Worm (Caenorhabditis elegans) whole organism, midembryonic: ENCODE results near the gene Y6E2A.10.

Experiments used
- T22C8.4 ChIP-seq: fragments of 200-800 bp; sonication (Bioruptor generic); IDR thresholded peaks from 2 replicates; pipeline ENCODE4 v1.3.6; 2022; ENCODE audit warnings: missing genetic modification characterization, missing compliant biosample characterization
- cog-1 ChIP-seq: sonication (generic microtip); optimal IDR thresholded peaks from 2 replicates; lab custom pipeline; 2016; ENCODE audit warnings: missing genetic modification characterization, missing compliant biosample characterization
- flt-1 ChIP-seq: fragments of 200-800 bp; sonication (Bioruptor generic); IDR thresholded peaks from 2 replicates; pipeline ENCODE4 v1.3.6; 2022; ENCODE audit warnings: missing genetic modification characterization, missing compliant biosample characterization
- klf-2 ChIP-seq: fragments of 200-800 bp; sonication (Bioruptor generic); conservative IDR thresholded peaks from 2 replicates; pipeline ENCODE4 v1.3.6; 2022; ENCODE audit warnings: missing genetic modification reagents, missing genetic modification characterization, missing compliant biosample characterization
- med-1 ChIP-seq: sonication (generic microtip); optimal IDR thresholded peaks from 2 replicates; lab custom pipeline; 2017; ENCODE audit warnings: missing genetic modification characterization, mild to moderate bottlenecking, missing compliant biosample characterization, antibody characterized with exemption, missing genetic modification reagents; ENCODE audit not compliant: insufficient read depth
- ref-1 ChIP-seq: fragments of 200-800 bp; sonication (Bioruptor generic); conservative IDR thresholded peaks from 2 replicates; pipeline ENCODE4 v1.3.6; 2022; ENCODE audit warnings: missing genetic modification reagents, missing genetic modification characterization, missing compliant biosample characterization
- tab-1 ChIP-seq: fragments of 200-800 bp; sonication (Bioruptor generic); IDR thresholded peaks from 2 replicates; pipeline ENCODE4 v1.3.6; 2022; ENCODE audit warnings: missing genetic modification characterization, missing compliant biosample characterization
- ztf-23 ChIP-seq: fragments of 200-800 bp; sonication (Bioruptor generic); IDR thresholded peaks from 2 replicates; pipeline ENCODE4 v1.3.6; 2022; ENCODE audit warnings: missing genetic modification reagents, missing genetic modification characterization, missing compliant biosample characterization
- ztf-29 ChIP-seq: fragments of 200-800 bp; sonication (Bioruptor generic); IDR thresholded peaks from 2 replicates; pipeline ENCODE4 v1.3.6; 2022; ENCODE audit warnings: missing genetic modification reagents, missing genetic modification characterization, missing compliant biosample characterization

Y6E2A.10 gene

DNA sequence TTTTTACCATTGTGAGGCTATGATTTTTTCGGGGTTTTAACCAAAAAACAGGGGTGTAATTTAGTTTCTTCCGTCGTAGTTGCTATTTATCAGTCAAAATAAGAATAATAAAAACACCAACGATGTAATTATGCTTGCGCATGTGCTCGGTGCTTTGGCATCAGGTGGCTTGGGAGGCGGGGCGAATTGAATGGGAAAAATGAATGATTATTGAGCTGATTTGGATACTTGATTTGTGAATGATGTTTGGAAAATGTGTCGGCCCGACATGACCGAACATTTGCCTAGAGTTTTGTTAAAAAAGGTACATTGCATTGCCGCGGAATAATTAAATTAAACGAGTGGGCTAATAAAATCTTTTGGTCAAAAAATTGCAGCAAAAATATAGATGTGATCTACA, 1.9 kb upstream of the Y6E2A.10 start, which contains the start of gene str-38:
TSS of gene str-38 (minus strand) at position 101 of the 400 bp plus-strand sequence.
- TF ChIP-seq cog-1 (tag; lab: Kevin White, UChicago) (no peak), ref-1 (no peak), med-1 (no peak), tab-1 (GFP tag; lab: Robert Waterston, UW) (no peak), ztf-29 (GFP tag; lab: Robert Waterston, UW) (no peak), flt-1 (GFP tag; lab: Robert Waterston, UW) (no peak), klf-2 (GFP tag; lab: Robert Waterston, UW) (no peak), T22C8.4 (GFP tag; lab: Robert Waterston, UW) (no peak), ztf-23 (GFP tag; lab: Robert Waterston, UW) (no peak)

DNA sequence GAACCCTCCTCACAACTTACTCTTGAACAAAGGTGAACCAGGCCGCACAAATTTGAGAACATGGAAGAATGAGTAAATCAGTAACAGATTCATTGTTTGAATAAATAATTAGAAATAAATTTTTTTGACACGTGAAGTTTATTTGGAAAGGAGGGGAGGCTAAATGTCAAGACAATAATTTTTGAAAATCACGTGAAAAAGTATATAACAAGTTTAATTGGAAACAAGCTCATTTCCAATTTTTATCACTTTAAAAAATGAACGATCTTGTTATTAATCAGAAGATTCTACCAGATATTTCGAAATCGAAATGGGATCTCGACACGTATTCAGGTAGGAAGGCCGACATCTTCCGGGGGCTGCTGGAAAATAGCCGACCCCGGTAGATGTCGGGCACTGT, 3.7 kb downstream of the Y6E2A.10 start, which contains the start of the genes irld-57 and sfxn-1.3:
TSS of gene irld-57 (minus strand) at position 101 of the 400 bp plus-strand sequence.
TSS of gene sfxn-1.3 (plus strand) at position 232 of the 400 bp plus-strand sequence.
- no peak for TF ChIP-seq klf-2 (GFP tag; lab: Robert Waterston, UW)
- TF ChIP-seq ztf-23 (GFP tag; lab: Robert Waterston, UW) = no peak
- no peak for TF ChIP-seq med-1

DNA sequence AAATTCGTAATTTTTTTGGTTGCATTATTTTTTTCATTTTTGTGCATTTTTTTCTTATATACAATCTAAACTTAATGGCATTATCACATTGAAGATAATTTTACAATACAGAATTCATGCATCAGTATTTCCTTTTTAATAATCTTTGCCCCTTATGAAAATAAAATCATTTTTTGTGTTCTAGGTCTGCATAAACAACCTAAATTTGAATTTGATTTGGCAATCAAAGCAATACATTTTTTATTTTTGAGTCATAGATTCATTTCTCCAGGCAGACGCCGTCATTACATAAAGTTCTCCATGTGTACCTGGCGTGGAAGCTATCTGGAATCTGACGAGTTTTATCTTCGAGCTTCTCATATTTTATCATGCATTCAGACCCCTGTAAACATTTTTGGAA, 8.5 kb downstream of the Y6E2A.10 start, which contains the start of gene srh-140:
TSS of gene srh-140 (plus strand) at position 301 of the 400 bp plus-strand sequence.
- no peak for TF ChIP-seq T22C8.4 (GFP tag; lab: Robert Waterston, UW)
- TF ChIP-seq ztf-29 (GFP tag; lab: Robert Waterston, UW) = no peak
- TF ChIP-seq ref-1 = no peak
- TF ChIP-seq klf-2 (GFP tag; lab: Robert Waterston, UW) = no peak
- TF ChIP-seq cog-1 (tag; lab: Kevin White, UChicago) = no peak
- TF ChIP-seq med-1 = no peak
- no peak for TF ChIP-seq ztf-23 (GFP tag; lab: Robert Waterston, UW)

DNA sequence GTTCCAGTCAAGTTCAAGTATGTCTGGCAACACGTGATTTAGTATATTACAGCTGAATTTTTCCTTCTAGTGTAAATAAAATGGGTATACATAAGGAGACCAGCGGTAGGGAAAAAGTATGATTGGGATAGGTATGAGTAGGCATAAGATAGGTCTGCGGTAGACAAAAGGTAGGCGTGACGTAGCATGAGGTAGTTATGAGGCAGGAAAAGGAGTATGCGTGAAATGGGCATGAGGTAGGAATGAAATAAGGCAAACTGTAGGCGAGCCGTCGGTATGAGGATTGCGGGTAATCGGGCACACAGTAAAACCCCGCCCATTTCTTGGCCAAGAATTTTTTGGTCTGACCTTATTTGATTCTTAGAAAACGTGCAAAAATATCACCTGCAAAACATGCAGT, 8.9 kb downstream of the Y6E2A.10 start:
- TF ChIP-seq flt-1 (GFP tag; lab: Robert Waterston, UW) (no peak), med-1 (no peak), T22C8.4 (GFP tag; lab: Robert Waterston, UW) (no peak), ztf-23 (GFP tag; lab: Robert Waterston, UW) (no peak), tab-1 (GFP tag; lab: Robert Waterston, UW) (no peak), ztf-29 (GFP tag; lab: Robert Waterston, UW) (no peak), cog-1 (tag; lab: Kevin White, UChicago) (no peak), ref-1 (no peak), klf-2 (GFP tag; lab: Robert Waterston, UW) (no peak)

DNA sequence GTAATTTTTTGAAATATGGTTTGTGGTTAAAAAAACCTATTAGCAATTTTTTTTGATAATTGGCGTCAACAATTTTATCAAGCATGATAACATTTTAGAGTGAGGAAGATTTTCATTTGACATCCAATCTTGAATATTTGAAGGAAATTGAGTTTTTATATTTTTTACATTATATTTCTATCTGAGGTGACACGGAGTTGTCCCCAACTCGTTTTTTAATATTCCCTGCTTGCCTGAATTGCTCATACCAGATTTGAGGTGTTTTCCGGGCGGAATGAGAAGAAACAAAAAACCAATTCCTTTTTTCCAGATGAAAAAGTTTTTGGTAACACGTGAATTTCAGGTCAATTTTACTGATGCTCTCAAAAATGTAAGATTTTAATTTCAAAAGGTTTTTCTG, 10.8 kb downstream of the Y6E2A.10 start, which contains the start of gene Y6E2A.7:
TSS of gene Y6E2A.7 (plus strand) at position 301 of the 400 bp plus-strand sequence.
- TF ChIP-seq med-1 (no peak), flt-1 (GFP tag; lab: Robert Waterston, UW) (no peak), ztf-23 (GFP tag; lab: Robert Waterston, UW) (no peak), tab-1 (GFP tag; lab: Robert Waterston, UW) (no peak), klf-2 (GFP tag; lab: Robert Waterston, UW) (no peak), ztf-29 (GFP tag; lab: Robert Waterston, UW) (no peak), T22C8.4 (GFP tag; lab: Robert Waterston, UW) (no peak), cog-1 (tag; lab: Kevin White, UChicago) (no peak), ref-1 (no peak)

DNA sequence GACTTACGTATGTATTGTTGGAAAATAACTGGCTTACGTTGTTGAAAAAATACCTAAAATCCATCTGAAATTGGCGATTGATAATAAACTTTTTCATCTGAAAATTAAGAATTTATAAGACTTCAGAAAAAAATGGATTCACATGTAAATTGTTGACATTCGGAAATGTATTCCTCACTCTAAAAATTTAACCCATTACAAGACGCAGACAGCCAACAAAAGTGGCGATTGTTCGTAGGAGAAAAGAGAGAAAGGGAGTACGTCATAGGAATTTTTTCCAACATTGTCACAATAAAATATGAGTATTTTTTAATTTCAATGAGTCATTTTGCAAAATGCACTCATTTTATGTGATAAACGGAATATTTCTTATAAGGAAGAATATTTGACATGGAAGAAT, 11.8 kb downstream of the Y6E2A.10 start, which contains the start of gene Y6E2A.5:
TSS of gene Y6E2A.5 (minus strand) at position 101 of the 400 bp plus-strand sequence.
- TF ChIP-seq T22C8.4 (GFP tag; lab: Robert Waterston, UW) (no peak), ztf-23 (GFP tag; lab: Robert Waterston, UW) (no peak), ref-1 (no peak), med-1 (no peak), cog-1 (tag; lab: Kevin White, UChicago) (no peak), flt-1 (GFP tag; lab: Robert Waterston, UW) (no peak), klf-2 (GFP tag; lab: Robert Waterston, UW) (no peak), ztf-29 (GFP tag; lab: Robert Waterston, UW) (no peak), tab-1 (GFP tag; lab: Robert Waterston, UW) (no peak)

DNA sequence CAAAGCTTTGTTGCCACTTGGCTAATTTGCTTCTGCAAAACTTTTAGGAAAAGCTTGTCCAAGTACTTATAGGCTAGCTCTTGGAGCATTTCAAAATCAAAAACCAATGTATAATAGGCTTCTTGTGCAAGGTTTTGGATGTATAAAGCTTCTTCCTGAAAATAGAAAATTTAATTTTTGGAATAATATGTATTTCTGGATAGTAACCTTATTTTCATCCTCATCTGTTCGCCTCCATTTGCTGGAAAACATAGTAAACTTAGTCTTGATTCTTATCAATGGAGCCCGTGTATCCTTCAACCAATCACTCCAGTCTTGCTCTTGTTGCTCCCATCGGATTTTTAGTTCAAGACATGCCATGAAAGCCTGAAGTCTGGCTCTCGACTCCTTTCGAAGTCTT, 13.7 kb downstream of the Y6E2A.10 start, which contains the start of gene Y6E2A.4:
TSS of gene Y6E2A.4 (minus strand) at position 101 of the 400 bp plus-strand sequence.
- no peak for TF ChIP-seq ztf-29 (GFP tag; lab: Robert Waterston, UW)
- no peak for TF ChIP-seq flt-1 (GFP tag; lab: Robert Waterston, UW)
- no peak for TF ChIP-seq med-1
- TF ChIP-seq cog-1 (tag; lab: Kevin White, UChicago) = no peak
- TF ChIP-seq ref-1 = no peak
- TF ChIP-seq klf-2 (GFP tag; lab: Robert Waterston, UW) = no peak
- no peak for TF ChIP-seq tab-1 (GFP tag; lab: Robert Waterston, UW)
- TF ChIP-seq T22C8.4 (GFP tag; lab: Robert Waterston, UW) = no peak
- no peak for TF ChIP-seq ztf-23 (GFP tag; lab: Robert Waterston, UW)

DNA sequence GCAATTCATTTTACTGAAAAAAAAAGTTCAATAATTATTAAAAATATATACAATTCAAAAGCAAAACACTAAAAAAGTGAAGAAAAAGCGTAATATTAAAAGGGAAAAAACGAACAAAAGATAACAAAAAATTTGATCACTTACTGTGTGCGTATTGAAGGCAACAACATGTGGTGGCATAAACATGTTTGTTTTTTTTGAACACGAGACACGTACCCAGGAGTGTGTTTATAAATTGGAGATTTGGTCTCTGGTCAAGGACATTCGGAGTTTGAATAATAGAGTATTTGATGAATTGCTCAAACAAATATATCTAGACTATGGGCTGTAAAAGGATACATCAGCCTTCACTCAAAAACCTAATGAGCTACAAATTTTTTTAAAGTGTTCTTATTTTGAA, 14.7 kb downstream of the Y6E2A.10 start:
- TF ChIP-seq ztf-23 (GFP tag; lab: Robert Waterston, UW) (no peak), cog-1 (tag; lab: Kevin White, UChicago) (no peak), tab-1 (GFP tag; lab: Robert Waterston, UW) (no peak), klf-2 (GFP tag; lab: Robert Waterston, UW) (no peak), flt-1 (GFP tag; lab: Robert Waterston, UW) (no peak), T22C8.4 (GFP tag; lab: Robert Waterston, UW) (no peak), ztf-29 (GFP tag; lab: Robert Waterston, UW) (no peak), med-1 (no peak), ref-1 (no peak)

DNA sequence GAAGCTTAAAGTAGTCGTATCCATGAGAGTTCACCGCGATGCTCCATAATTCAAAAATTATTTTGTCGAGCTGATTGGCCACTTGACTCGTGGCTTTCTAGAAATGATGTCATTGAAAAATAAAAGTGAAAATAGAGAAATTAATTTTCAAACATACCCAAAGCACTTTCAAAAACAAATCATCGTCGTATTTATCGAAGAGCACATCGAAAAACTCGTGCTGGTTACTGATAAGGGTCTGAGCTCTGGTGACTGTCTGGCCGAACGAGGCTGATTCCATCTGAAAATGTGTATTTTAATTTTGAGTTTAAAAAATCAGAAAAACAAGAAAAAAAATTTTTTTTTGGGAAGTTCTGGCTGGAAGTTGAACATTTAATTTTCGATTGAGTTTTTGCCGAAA, 18.0 kb downstream of the Y6E2A.10 start:
- TF ChIP-seq ztf-23 (GFP tag; lab: Robert Waterston, UW) (no peak), tab-1 (GFP tag; lab: Robert Waterston, UW) (no peak), ztf-29 (GFP tag; lab: Robert Waterston, UW) (no peak), ref-1 (no peak), klf-2 (GFP tag; lab: Robert Waterston, UW) (no peak), cog-1 (tag; lab: Kevin White, UChicago) (no peak), T22C8.4 (GFP tag; lab: Robert Waterston, UW) (no peak), med-1 (no peak)
